Fruit fly (Drosophila melanogaster) whole organism, embryonic: ENCODE results near the gene CG15927.

Experiments
- Atf3 ChIP-seq: fragments of 200-800 bp; sonication (Bioruptor generic); optimal IDR thresholded peaks from 3 replicates; lab custom pipeline; 2016; ENCODE audit warnings: missing biosample characterization, missing genetic modification characterization
- Bgb ChIP-seq: fragments of 200-800 bp; sonication (Bioruptor generic); IDR thresholded peaks from 2 replicates; pipeline ENCODE4 v1.3.6; 2022; ENCODE audit warnings: missing biosample characterization, missing genetic modification characterization; ENCODE audit not compliant: partially characterized antibody
- CG10321 ChIP-seq: fragments of 200-800 bp; sonication (Bioruptor generic); IDR thresholded peaks from 2 replicates; pipeline ENCODE4 v1.3.6; 2022; ENCODE audit warnings: missing biosample characterization, missing genetic modification characterization
- CG10979 ChIP-seq: fragments of 200-800 bp; sonication (Bioruptor generic); optimal IDR thresholded peaks from 2 replicates; lab custom pipeline; 2018; ENCODE audit warnings: missing biosample characterization, mild to moderate bottlenecking, missing genetic modification characterization, moderate library complexity
- CG11093 ChIP-seq: fragments of 200-800 bp; sonication (Bioruptor generic); IDR thresholded peaks from 3 replicates; pipeline ENCODE4 v1.3.6; 2022; ENCODE audit warnings: missing biosample characterization, missing genetic modification characterization
- CG11456 ChIP-seq: fragments of 200-800 bp; sonication (Bioruptor generic); IDR thresholded peaks from 3 replicates; pipeline ENCODE4 v1.3.6; 2022; ENCODE audit warnings: missing biosample characterization, missing genetic modification characterization
- CG12299 ChIP-seq: fragments of 200-800 bp; sonication (Bioruptor generic); optimal IDR thresholded peaks from 2 replicates; lab custom pipeline; 2018; ENCODE audit warnings: missing biosample characterization, mild to moderate bottlenecking, missing genetic modification characterization
- CG12744 ChIP-seq: fragments of 200-800 bp; sonication (Bioruptor generic); optimal IDR thresholded peaks from 2 replicates; lab custom pipeline; 2016; ENCODE audit warnings: missing biosample characterization, missing genetic modification characterization
- CG16813 ChIP-seq: fragments of 200-800 bp; sonication (Bioruptor generic); IDR thresholded peaks from 3 replicates; pipeline ENCODE4 v1.3.6; 2022; ENCODE audit warnings: missing biosample characterization, missing genetic modification characterization; ENCODE audit not compliant: partially characterized antibody
- CG16815 ChIP-seq: fragments of 200-800 bp; sonication (Bioruptor generic); optimal IDR thresholded peaks from 3 replicates; lab custom pipeline; 2017; ENCODE audit warnings: missing biosample characterization, mild to moderate bottlenecking, missing genetic modification characterization
- CG17912 ChIP-seq: fragments of 200-800 bp; sonication (Bioruptor generic); optimal IDR thresholded peaks from 2 replicates; lab custom pipeline; 2018; ENCODE audit warnings: missing biosample characterization, mild to moderate bottlenecking, missing genetic modification characterization
- CG2678 ChIP-seq: fragments of 200-800 bp; sonication (Bioruptor generic); optimal IDR thresholded peaks from 3 replicates; lab custom pipeline; 2019; ENCODE audit warnings: missing biosample characterization, mild to moderate bottlenecking, missing genetic modification characterization, moderate library complexity
- CG3163 ChIP-seq: fragments of 200-800 bp; sonication (Bioruptor generic); optimal IDR thresholded peaks from 3 replicates; lab custom pipeline; 2016; ENCODE audit warnings: missing biosample characterization, missing genetic modification characterization
- CG34422 ChIP-seq: fragments of 200-800 bp; sonication (Bioruptor generic); IDR thresholded peaks from 3 replicates; pipeline ENCODE4 v1.3.6; 2022; ENCODE audit warnings: missing biosample characterization, missing genetic modification characterization
- CG4404 ChIP-seq: fragments of 200-800 bp; sonication (Bioruptor generic); IDR thresholded peaks from 2 replicates; pipeline ENCODE4 v1.3.6; 2022; ENCODE audit warnings: missing biosample characterization, missing genetic modification characterization
- CG6272 ChIP-seq: fragments of 200-800 bp; sonication (Bioruptor generic); IDR thresholded peaks from 2 replicates; pipeline ENCODE4 v1.3.6; 2022; ENCODE audit warnings: missing biosample characterization, missing genetic modification characterization
- CG6813 ChIP-seq: fragments of 200-800 bp; sonication (Bioruptor generic); optimal IDR thresholded peaks from 2 replicates; lab custom pipeline; 2017; ENCODE audit warnings: missing biosample characterization, missing genetic modification characterization, mild to moderate bottlenecking, moderate library complexity, missing genetic modification reagents
- CG7271 ChIP-seq: fragments of 200-800 bp; sonication (Bioruptor generic); optimal IDR thresholded peaks from 2 replicates; lab custom pipeline; 2018; ENCODE audit warnings: missing biosample characterization, mild to moderate bottlenecking, missing genetic modification characterization, moderate library complexity
- CG7786 ChIP-seq: fragments of 200-800 bp; sonication (Bioruptor generic); optimal IDR thresholded peaks from 2 replicates; lab custom pipeline; 2016; ENCODE audit warnings: missing biosample characterization, missing genetic modification characterization
- CG7839 ChIP-seq: fragments of 200-800 bp; sonication (Bioruptor generic); optimal IDR thresholded peaks from 3 replicates; lab custom pipeline; 2018; ENCODE audit warnings: missing biosample characterization, mild to moderate bottlenecking, missing genetic modification characterization, moderate library complexity
- CG8388 ChIP-seq: fragments of 200-800 bp; sonication (Bioruptor generic); optimal IDR thresholded peaks from 2 replicates; lab custom pipeline; 2019; ENCODE audit warnings: missing biosample characterization, mild to moderate bottlenecking, missing genetic modification characterization, moderate library complexity
- CG8765 ChIP-seq: fragments of 200-800 bp; sonication (Bioruptor generic); IDR thresholded peaks from 2 replicates; pipeline ENCODE4 v1.3.6; 2022; ENCODE audit warnings: missing biosample characterization, missing genetic modification characterization
- CG9797 ChIP-seq: fragments of 200-800 bp; sonication (Bioruptor generic); optimal IDR thresholded peaks from 3 replicates; lab custom pipeline; 2018; ENCODE audit warnings: missing biosample characterization, mild to moderate bottlenecking, missing genetic modification characterization
- Doc2 ChIP-seq: fragments of 200-800 bp; sonication (Bioruptor generic); IDR thresholded peaks from 2 replicates; pipeline ENCODE4 v1.3.6; 2022; ENCODE audit warnings: missing biosample characterization, missing genetic modification characterization
- E2f2 ChIP-seq: fragments of 200-800 bp; sonication (Bioruptor generic); IDR thresholded peaks from 2 replicates; pipeline ENCODE4 v1.3.6; 2022; ENCODE audit warnings: missing biosample characterization, missing genetic modification characterization
- Ets97D ChIP-seq: fragments of 200-800 bp; sonication (Bioruptor generic); optimal IDR thresholded peaks from 3 replicates; lab custom pipeline; 2016; ENCODE audit warnings: missing biosample characterization, missing genetic modification characterization
- Fer2 ChIP-seq: fragments of 200-800 bp; sonication (Bioruptor generic); optimal IDR thresholded peaks from 2 replicates; lab custom pipeline; 2018; ENCODE audit warnings: missing biosample characterization, mild to moderate bottlenecking, missing genetic modification characterization, moderate library complexity
- HLH4C ChIP-seq: fragments of 200-800 bp; sonication (Bioruptor generic); IDR thresholded peaks from 3 replicates; pipeline ENCODE4 v1.3.6; 2022; ENCODE audit warnings: missing biosample characterization, missing genetic modification characterization; ENCODE audit not compliant: partially characterized antibody
- Mes4 ChIP-seq: fragments of 200-800 bp; sonication (Bioruptor generic); optimal IDR thresholded peaks from 2 replicates; lab custom pipeline; 2016; ENCODE audit warnings: missing biosample characterization, missing genetic modification characterization
- Nf-YC ChIP-seq: fragments of 200-800 bp; optimal IDR thresholded peaks from 3 replicates; lab custom pipeline; 2019; ENCODE audit warnings: missing biosample characterization, mild to moderate bottlenecking, missing genetic modification characterization, moderate library complexity
- NfI ChIP-seq: fragments of 200-800 bp; sonication (Bioruptor generic); optimal IDR thresholded peaks from 3 replicates; lab custom pipeline; 2018; ENCODE audit warnings: missing biosample characterization, mild to moderate bottlenecking, missing genetic modification characterization, moderate library complexity
- Optix ChIP-seq: fragments of 200-800 bp; sonication (Bioruptor generic); IDR thresholded peaks from 3 replicates; pipeline ENCODE4 v1.3.6; 2022; ENCODE audit warnings: missing biosample characterization, missing genetic modification characterization
- Side ChIP-seq: fragments of 200-800 bp; sonication (Bioruptor generic); optimal IDR thresholded peaks from 2 replicates; lab custom pipeline; 2016; ENCODE audit warnings: missing biosample characterization, missing genetic modification characterization
- Stat92E ChIP-seq, 3 experiments: fragments of >200 bp in 2 of 3; fragments of 200-800 bp in 1 of 3; sonication (Bioruptor generic) in 1 of 3; optimal IDR thresholded peaks; 2 replicates each; lab custom pipeline; 2017 to 2019; ENCODE audit warnings: missing biosample characterization in 3 of 3, missing genetic modification characterization in 3 of 3, mild to moderate bottlenecking in 1 of 3, moderate library complexity in 1 of 3
- esg ChIP-seq: fragments of 200-800 bp; sonication (Bioruptor generic); conservative IDR thresholded peaks from 2 replicates; pipeline ENCODE4 v1.3.6; 2022; ENCODE audit warnings: missing biosample characterization, missing genetic modification characterization
- eve ChIP-seq, 2 experiments: fragments of >200 bp; optimal IDR thresholded peaks; 2 replicates each; lab custom pipeline; 2017; ENCODE audit warnings: missing biosample characterization in 2 of 2, missing genetic modification characterization in 2 of 2
- ewg ChIP-seq: fragments of 200-800 bp; sonication (Bioruptor generic); optimal IDR thresholded peaks from 3 replicates; lab custom pipeline; 2017; ENCODE audit warnings: mild to moderate bottlenecking, missing biosample characterization, missing genetic modification reagents, missing genetic modification characterization
- exex ChIP-seq: fragments of 200-800 bp; sonication (Bioruptor generic); optimal IDR thresholded peaks from 4 replicates; lab custom pipeline; 2018; ENCODE audit warnings: missing biosample characterization, mild to moderate bottlenecking, missing genetic modification characterization, moderate library complexity
- fd3F ChIP-seq: fragments of 200-800 bp; sonication (Bioruptor generic); optimal IDR thresholded peaks from 2 replicates; lab custom pipeline; 2018; ENCODE audit warnings: missing biosample characterization, mild to moderate bottlenecking, missing genetic modification characterization, moderate library complexity
- gce ChIP-seq: fragments of 200-800 bp; sonication (Bioruptor generic); IDR thresholded peaks from 3 replicates; pipeline ENCODE4 v1.3.6; 2022; ENCODE audit warnings: missing biosample characterization, missing genetic modification characterization
- gsb-n ChIP-seq: fragments of 200-800 bp; sonication (Bioruptor generic); optimal IDR thresholded peaks from 3 replicates; lab custom pipeline; 2018; ENCODE audit warnings: missing biosample characterization, mild to moderate bottlenecking, missing genetic modification characterization
- jumu ChIP-seq: fragments of 200-800 bp; sonication (Bioruptor generic); optimal IDR thresholded peaks from 3 replicates; lab custom pipeline; 2016; ENCODE audit warnings: missing biosample characterization, missing genetic modification characterization
- ken ChIP-seq: fragments of 200-800 bp; sonication (Bioruptor generic); IDR thresholded peaks from 3 replicates; pipeline ENCODE4 v1.3.6; 2022; ENCODE audit warnings: missing biosample characterization, missing genetic modification characterization
- pita ChIP-seq: fragments of 200-800 bp; sonication (Bioruptor generic); optimal IDR thresholded peaks from 2 replicates; lab custom pipeline; 2017; ENCODE audit warnings: missing biosample characterization, mild to moderate bottlenecking, missing genetic modification characterization
- pum ChIP-seq: fragments of 200-800 bp; sonication (Bioruptor generic); optimal IDR thresholded peaks from 2 replicates; lab custom pipeline; 2016; ENCODE audit warnings: missing biosample characterization, missing genetic modification characterization
- tna ChIP-seq: fragments of 200-800 bp; sonication (Bioruptor generic); IDR thresholded peaks from 2 replicates; pipeline ENCODE4 v1.3.6; 2022; ENCODE audit warnings: missing biosample characterization, missing genetic modification characterization; ENCODE audit not compliant: partially characterized antibody
- unpg ChIP-seq: fragments of 200-800 bp; sonication (Bioruptor generic); optimal IDR thresholded peaks from 3 replicates; lab custom pipeline; 2018; ENCODE audit warnings: missing biosample characterization, mild to moderate bottlenecking, missing genetic modification characterization, moderate library complexity
- vnd ChIP-seq: fragments of 200-800 bp; sonication (Bioruptor generic); IDR thresholded peaks from 3 replicates; pipeline ENCODE4 v1.3.6; 2022; ENCODE audit warnings: missing biosample characterization, missing genetic modification characterization; ENCODE audit not compliant: partially characterized antibody
- zfh2 ChIP-seq: fragments of 200-800 bp; sonication (Bioruptor generic); optimal IDR thresholded peaks from 2 replicates; lab custom pipeline; 2016; ENCODE audit warnings: missing biosample characterization, missing genetic modification characterization

The CG15927 gene

dm6 chrX:12466541-12467240 is 12.2 kb downstream of the CG15927 start (continued):
- TF ChIP-seq ewg (GFP tag; lab: Kevin White, UChicago) (peak; percentile 2), pita (GFP tag; lab: Kevin White, UChicago) (no peak), CG10979 (tag; lab: Kevin White, UChicago) (peak; percentile 43), CG8388 (GFP tag; lab: Kevin White, UChicago) (no peak), CG6272 (no peak), E2f2 (GFP tag; lab: Robert Waterston, UW) (no peak), CG12744 (GFP tag; lab: Kevin White, UChicago) (peak; percentile 19), HLH4C (GFP tag; lab: Robert Waterston, UW) (no peak), Atf3 (GFP tag; lab: Kevin White, UChicago) (no peak), CG7786 (GFP tag; lab: Kevin White, UChicago) (peak; percentile 13), CG10321 (GFP tag; lab: Robert Waterston, UW) (no peak), Mes4 (GFP tag; lab: Kevin White, UChicago) (no peak), Stat92E (GFP tag; optimal IDR thresholded peaks at IDR 0.05; lab: Kevin White, UChicago) (no peak), CG6813 (peak; percentile 11), CG16813 (GFP tag; lab: Robert Waterston, UW) (no peak), CG7271 (tag; lab: Kevin White, UChicago) (no peak), eve (GFP tag; optimal IDR thresholded peaks at IDR 0.05; lab: Kevin White, UChicago) (peak in 1 of 2 experiments; percentile 83), Optix (GFP tag; lab: Robert Waterston, UW) (no peak), CG12299 (tag; lab: Kevin White, UChicago) (peak; percentile 9), tna (no peak), CG8765 (GFP tag; lab: Robert Waterston, UW) (no peak), esg (GFP tag; lab: Robert Waterston, UW) (no peak; the same call in 1 of the 2 replicates), gsb-n (no peak), jumu (GFP tag; lab: Kevin White, UChicago) (peak; percentile 20), zfh2 (GFP tag; lab: Kevin White, UChicago) (peak; percentile 40), CG4404 (GFP tag; lab: Robert Waterston, UW) (no peak), Nf-YC (peak; percentile 39), CG9797 (GFP tag; lab: Kevin White, UChicago) (no peak), gce (GFP tag; lab: Robert Waterston, UW) (no peak), CG11456 (GFP tag; lab: Robert Waterston, UW) (0 out of 3 replicates have a peak, but pooled peaks have one; percentile 59), CG34422 (GFP tag; lab: Robert Waterston, UW) (no peak), vnd (0 out of 3 replicates have a peak, but pooled peaks have one; percentile 37), CG16815 (GFP tag; lab: Kevin White, UChicago) (no peak), CG11093 (no peak), fd3F (GFP tag; lab: Kevin White, UChicago) (no peak), pum (GFP tag; lab: Kevin White, UChicago) (no peak), ken (GFP tag; lab: Robert Waterston, UW) (no peak), CG2678 (tag; lab: Kevin White, UChicago) (peak; percentile 72), Side (GFP tag; lab: Kevin White, UChicago) (no peak), unpg (GFP tag; lab: Kevin White, UChicago) (peak; percentile 9), CG3163 (GFP tag; lab: Kevin White, UChicago) (no peak), Doc2 (GFP tag; lab: Robert Waterston, UW) (no peak), exex (tag; lab: Kevin White, UChicago) (no peak), CG7839 (tag; lab: Kevin White, UChicago) (peak; percentile 65), Fer2 (tag; lab: Kevin White, UChicago) (no peak), NfI (peak; percentile 49), CG17912 (GFP tag; lab: Kevin White, UChicago) (no peak), Ets97D (GFP tag; lab: Kevin White, UChicago) (no peak), Bgb (GFP tag; lab: Robert Waterston, UW) (no peak)
